Worm (Caenorhabditis elegans) whole organism, L4/young adult: ENCODE data around the gene rhgf-2.

Experiments used
- W03F9.2 ChIP-seq: fragments of 150-350 bp; optimal IDR thresholded peaks from 2 replicates; lab custom pipeline; 2014; ENCODE audit warnings: missing biosample characterization, missing genetic modification characterization
- dao-5 ChIP-seq: sonication (generic microtip); optimal IDR thresholded peaks from 2 replicates; lab custom pipeline; 2016; ENCODE audit warnings: missing genotype, missing genetic modification characterization, moderate library complexity, missing compliant biosample characterization
- him-1 ChIP-seq: sonication (generic microtip); optimal IDR thresholded peaks from 2 replicates; lab custom pipeline; 2016; ENCODE audit warnings: missing genotype, missing genetic modification reagents, missing genetic modification characterization, missing compliant biosample characterization

The rhgf-2 gene

DNA sequence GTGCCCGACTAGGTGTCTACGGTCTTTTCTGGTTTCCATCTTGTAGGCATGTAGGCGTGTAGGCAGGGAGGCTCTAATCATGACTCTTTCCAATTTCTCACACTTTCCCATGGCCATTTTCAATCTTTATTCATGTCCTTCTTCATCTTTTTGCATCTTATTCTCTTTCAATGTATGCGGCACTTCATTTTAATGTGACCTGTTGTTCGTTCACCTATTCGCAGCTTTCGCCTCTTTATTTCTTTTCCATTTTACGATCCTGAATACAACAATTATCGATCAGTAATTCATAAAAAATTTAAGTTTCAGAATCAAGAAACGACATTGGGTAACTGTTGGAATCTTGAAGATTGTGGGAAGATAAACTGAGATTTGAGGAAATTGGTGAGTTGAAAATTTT is at the start of gene rhgf-2:
Gene rhgf-2, plus strand, starts transcription at position 301 of the 400 bp plus-strand sequence.
- TF ChIP-seq W03F9.2 (tag; lab: Kevin White, UChicago) (no peak), dao-5 (tag; lab: Kevin White, UChicago) (no peak), him-1 (tag; lab: Kevin White, UChicago) (no peak)

DNA sequence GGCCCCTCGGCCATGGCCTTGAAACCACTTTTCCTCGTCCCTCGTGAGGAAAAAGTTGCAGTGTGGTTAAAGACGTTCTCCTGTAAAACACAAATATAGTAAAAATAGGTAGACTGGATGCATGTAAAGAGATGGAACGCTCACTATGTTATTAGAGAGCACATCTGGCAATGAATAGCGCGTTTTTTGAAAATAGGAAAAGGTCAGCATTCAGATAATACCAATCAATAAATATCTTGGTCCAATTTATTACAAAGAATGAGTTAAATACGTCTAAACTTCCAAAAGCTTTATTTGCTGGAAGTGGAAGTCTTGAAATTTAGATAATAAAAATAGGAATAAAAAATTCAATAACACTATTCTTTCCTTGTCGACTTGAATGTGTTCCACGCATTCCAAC is 38.1 kb upstream of the rhgf-2 start, which contains the start of gene gadr-4:
Gene gadr-4, minus strand, starts transcription at position 101 of the 400 bp plus-strand sequence.
- TF ChIP-seq him-1 (tag; lab: Kevin White, UChicago) (no peak), W03F9.2 (tag; lab: Kevin White, UChicago) (no peak), dao-5 (tag; lab: Kevin White, UChicago) (no peak)

DNA sequence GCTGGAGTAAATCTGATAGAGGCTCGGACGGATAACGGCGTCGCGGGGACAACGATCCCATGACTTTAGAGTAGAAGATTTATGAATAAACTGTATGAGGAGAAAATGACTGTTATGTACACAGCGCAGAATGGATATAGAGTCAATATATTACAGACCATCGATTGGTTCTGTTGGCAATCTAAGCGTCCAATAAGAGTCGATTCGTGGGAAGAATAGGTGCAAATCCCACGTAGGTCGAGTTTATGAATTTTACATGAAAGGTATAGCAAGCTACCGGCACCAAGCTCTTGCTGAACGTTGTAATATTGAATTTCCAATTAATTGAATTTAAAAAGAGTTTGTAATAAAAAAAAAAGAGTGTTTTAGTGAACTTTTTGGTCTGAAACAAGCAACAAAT is 36.6 kb upstream of the rhgf-2 start, which contains the start of gene fbxb-118:
Gene fbxb-118, minus strand, starts transcription at position 101 of the 400 bp plus-strand sequence.
- TF ChIP-seq dao-5 (tag; lab: Kevin White, UChicago) (no peak), W03F9.2 (tag; lab: Kevin White, UChicago) (no peak), him-1 (tag; lab: Kevin White, UChicago) (no peak)

ce11 chrII:4067258-4067657 is 33.3 kb upstream of the rhgf-2 start, which contains the start of gene W06A11.1:
W06A11.1 (plus strand) TSS chrII:4067558.
- TF ChIP-seq him-1 (tag; lab: Kevin White, UChicago) (no peak), dao-5 (tag; lab: Kevin White, UChicago) (no peak), W03F9.2 (tag; lab: Kevin White, UChicago) (no peak)

ce11 chrII:4068141-4068540 is 32.4 kb upstream of the rhgf-2 start:
- TF ChIP-seq him-1 (tag; lab: Kevin White, UChicago) = no peak
- no peak for TF ChIP-seq dao-5 (tag; lab: Kevin White, UChicago)
- TF ChIP-seq W03F9.2 (tag; lab: Kevin White, UChicago) = no peak

ce11 chrII:4071075-4071474 is 29.5 kb upstream of the rhgf-2 start:
- TF ChIP-seq W03F9.2 (tag; lab: Kevin White, UChicago) (no peak), him-1 (tag; lab: Kevin White, UChicago) (no peak), dao-5 (tag; lab: Kevin White, UChicago) (no peak)

ce11 chrII:4074710-4075109 is 25.9 kb upstream of the rhgf-2 start:
- TF ChIP-seq dao-5 (tag; lab: Kevin White, UChicago) (no peak), him-1 (tag; lab: Kevin White, UChicago) (no peak), W03F9.2 (tag; lab: Kevin White, UChicago) (no peak)

- no peak for TF ChIP-seq W03F9.2 (tag; lab: Kevin White, UChicago)
- no peak for TF ChIP-seq dao-5 (tag; lab: Kevin White, UChicago)
- TF ChIP-seq him-1 (tag; lab: Kevin White, UChicago) = no peak
These were observed 19.4 kb upstream of the rhgf-2 start for ce11 chrII:4081141-4081540.

DNA sequence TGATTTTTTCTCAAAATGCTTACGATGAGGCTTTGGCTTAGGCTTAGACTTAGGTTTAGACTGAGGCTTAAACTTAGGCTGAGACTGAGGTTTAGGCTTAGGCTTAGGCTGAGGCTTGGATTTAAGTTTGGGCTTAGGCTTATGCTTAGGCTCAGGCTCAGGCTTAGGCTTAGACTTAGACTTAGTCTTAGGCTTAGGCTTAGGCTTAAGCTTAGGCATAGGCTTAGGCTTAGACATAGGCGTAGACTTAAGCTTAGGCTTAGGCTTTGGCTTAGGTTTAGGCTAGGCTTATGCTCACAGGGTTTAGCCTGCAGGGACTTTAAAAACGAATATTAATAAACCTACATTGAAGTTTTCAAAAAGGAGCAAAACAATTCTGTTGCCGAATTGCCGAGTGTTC is 18.7 kb upstream of the rhgf-2 start:
- no peak for TF ChIP-seq W03F9.2 (tag; lab: Kevin White, UChicago)
- no peak for TF ChIP-seq dao-5 (tag; lab: Kevin White, UChicago)
- no peak for TF ChIP-seq him-1 (tag; lab: Kevin White, UChicago)

- no peak for TF ChIP-seq W03F9.2 (tag; lab: Kevin White, UChicago)
- TF ChIP-seq dao-5 (tag; lab: Kevin White, UChicago) = no peak
- no peak for TF ChIP-seq him-1 (tag; lab: Kevin White, UChicago)
These were observed 17.8 kb upstream of the rhgf-2 start, which contains the start of gene R11F4.2 for ce11 chrII:4082754-4083153. R11F4.2 (plus strand) TSS chrII:4083054.

ce11 chrII:4085601-4086000 is 15.0 kb upstream of the rhgf-2 start:
- TF ChIP-seq W03F9.2 (tag; lab: Kevin White, UChicago) = no peak
- TF ChIP-seq him-1 (tag; lab: Kevin White, UChicago) = no peak
- TF ChIP-seq dao-5 (tag; lab: Kevin White, UChicago) = no peak

DNA sequence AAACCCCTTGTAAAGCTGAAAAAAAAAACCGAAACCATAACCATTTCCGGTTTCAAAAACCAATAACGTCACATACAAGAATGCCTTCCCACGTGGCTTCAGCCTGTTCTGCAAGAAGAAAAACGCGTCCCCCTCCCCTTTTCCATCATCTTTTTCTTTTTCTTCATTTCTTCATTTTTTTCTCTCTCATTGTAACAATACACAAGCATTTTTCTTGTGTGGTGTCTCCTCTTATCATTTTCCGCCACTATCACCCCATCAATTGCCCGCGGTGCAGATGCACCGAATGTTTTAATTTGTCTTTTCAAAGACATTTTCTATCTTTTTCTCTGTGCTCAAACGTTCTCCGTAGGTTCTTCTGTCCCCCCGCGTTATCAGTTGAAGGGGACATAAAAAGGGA is 11.4 kb upstream of the rhgf-2 start:
- no peak for TF ChIP-seq him-1 (tag; lab: Kevin White, UChicago)
- no peak for TF ChIP-seq dao-5 (tag; lab: Kevin White, UChicago)
- TF ChIP-seq W03F9.2 (tag; lab: Kevin White, UChicago) = peak; percentile 27

- TF ChIP-seq him-1 (tag; lab: Kevin White, UChicago) = no peak
- no peak for TF ChIP-seq W03F9.2 (tag; lab: Kevin White, UChicago)
- no peak for TF ChIP-seq dao-5 (tag; lab: Kevin White, UChicago)
These were observed 9.8 kb upstream of the rhgf-2 start for ce11 chrII:4090790-4091189.

ce11 chrII:4091828-4092227 is 8.8 kb upstream of the rhgf-2 start, which contains the start of gene R11F4.1:
R11F4.1 (plus strand) TSS chrII:4091930.
- no peak for TF ChIP-seq W03F9.2 (tag; lab: Kevin White, UChicago)
- no peak for TF ChIP-seq dao-5 (tag; lab: Kevin White, UChicago)
- TF ChIP-seq him-1 (tag; lab: Kevin White, UChicago) = no peak
